Worm (Caenorhabditis elegans) whole organism, L2 larva: Measurements from ENCODE around the gene C49F5.8.

Source experiments
- C34F6.9 ChIP-seq: fragments of 150-350 bp; optimal IDR thresholded peaks from 2 replicates; lab custom pipeline; 2014; ENCODE audit warnings: missing biosample characterization, missing genetic modification characterization
- F13H6.1 ChIP-seq: sonication (generic microtip); optimal IDR thresholded peaks from 2 replicates; lab custom pipeline; 2016; ENCODE audit warnings: missing genetic modification characterization, missing compliant biosample characterization
- R02D3.7 ChIP-seq: fragments of 150-350 bp; optimal IDR thresholded peaks from 2 replicates; lab custom pipeline; 2014; ENCODE audit warnings: missing biosample characterization, missing genetic modification characterization
- Y55F3AM.14 ChIP-seq: fragments of 200-800 bp; sonication (Bioruptor generic); optimal IDR thresholded peaks from 2 replicates; lab custom pipeline; 2018; ENCODE audit warnings: mild to moderate bottlenecking, missing genetic modification characterization, missing compliant biosample characterization
- ZK546.5 ChIP-seq: sonication (generic microtip); optimal IDR thresholded peaks from 2 replicates; lab custom pipeline; 2017; ENCODE audit warnings: missing biosample characterization, missing genetic modification characterization
- alr-1 ChIP-seq: fragments of 150-350 bp; optimal IDR thresholded peaks from 2 replicates; lab custom pipeline; 2014; ENCODE audit warnings: missing biosample characterization, missing genetic modification characterization
- aly-2 ChIP-seq: fragments of 150-350 bp; optimal IDR thresholded peaks from 2 replicates; lab custom pipeline; 2014; ENCODE audit warnings: missing biosample characterization, missing genetic modification characterization
- ama-1 ChIP-seq: fragments of 150-350 bp; optimal IDR thresholded peaks from 2 replicates; lab custom pipeline; 2018; ENCODE audit warnings: inconsistent platforms
- blmp-1 ChIP-seq: sonication (generic microtip); optimal IDR thresholded peaks from 2 replicates; lab custom pipeline; 2017; ENCODE audit warnings: missing genetic modification characterization, mild to moderate bottlenecking, missing compliant biosample characterization, antibody characterized with exemption, moderate library complexity; ENCODE audit not compliant: insufficient read depth
- ceh-16 ChIP-seq: fragments of 150-350 bp; optimal IDR thresholded peaks from 2 replicates; lab custom pipeline; 2014; ENCODE audit warnings: missing biosample characterization, missing genetic modification characterization
- ceh-82 ChIP-seq: fragments of 150-350 bp; optimal IDR thresholded peaks from 2 replicates; lab custom pipeline; 2014; ENCODE audit warnings: missing biosample characterization, missing genetic modification characterization
- crh-2 ChIP-seq: sonication (generic microtip); optimal IDR thresholded peaks from 2 replicates; lab custom pipeline; 2017; ENCODE audit warnings: missing biosample characterization, missing genetic modification characterization
- dmd-4 ChIP-seq: sonication (generic microtip); optimal IDR thresholded peaks from 2 replicates; lab custom pipeline; 2017; ENCODE audit warnings: missing biosample characterization, missing genetic modification characterization
- egl-27 ChIP-seq: sonication (generic microtip); optimal IDR thresholded peaks from 3 replicates; lab custom pipeline; 2017; ENCODE audit warnings: missing biosample characterization, missing genetic modification reagents, missing genetic modification characterization
- elt-1 ChIP-seq: fragments of 150-350 bp; optimal IDR thresholded peaks from 2 replicates; lab custom pipeline; 2014; ENCODE audit warnings: missing biosample characterization, missing genetic modification characterization
- elt-3 ChIP-seq: sonication (generic microtip); optimal IDR thresholded peaks from 2 replicates; lab custom pipeline; 2017; ENCODE audit warnings: missing biosample characterization, missing genetic modification characterization
- fos-1 ChIP-seq: fragments of 150-350 bp; optimal IDR thresholded peaks from 2 replicates; lab custom pipeline; 2014; ENCODE audit warnings: missing biosample characterization, missing genetic modification characterization
- gmeb-1 ChIP-seq: fragments of 150-350 bp; optimal IDR thresholded peaks from 2 replicates; lab custom pipeline; 2014; ENCODE audit warnings: missing biosample characterization, missing genetic modification characterization
- lin-11 ChIP-seq: fragments of 150-350 bp; sonication (generic microtip); optimal IDR thresholded peaks from 2 replicates; lab custom pipeline; 2014; ENCODE audit warnings: missing biosample characterization, missing genetic modification characterization, inconsistent platforms, mixed read lengths
- lin-13 ChIP-seq: fragments of 150-350 bp; optimal IDR thresholded peaks from 2 replicates; lab custom pipeline; 2014; ENCODE audit warnings: missing biosample characterization, missing genetic modification reagents, missing genetic modification characterization
- lin-39 ChIP-seq: fragments of 150-350 bp; optimal IDR thresholded peaks from 2 replicates; lab custom pipeline; 2014; ENCODE audit warnings: missing biosample characterization, missing genetic modification reagents, missing genetic modification characterization
- lsy-2 ChIP-seq, 2 experiments: fragments of 150-350 bp in 1 of 2; sonication (generic microtip) in 1 of 2; optimal IDR thresholded peaks; 2 replicates each; lab custom pipeline; 2014 to 2017; ENCODE audit warnings: missing biosample characterization in 2 of 2, missing genetic modification characterization in 2 of 2
- mab-5 ChIP-seq: fragments of 150-350 bp; optimal IDR thresholded peaks from 2 replicates; lab custom pipeline; 2014; ENCODE audit warnings: missing biosample characterization, missing genetic modification characterization
- mbf-1 ChIP-seq: sonication (generic microtip); optimal IDR thresholded peaks from 2 replicates; lab custom pipeline; 2017; ENCODE audit warnings: missing biosample characterization, missing genetic modification characterization
- mdl-1 ChIP-seq, 2 experiments: fragments of 150-350 bp in 1 of 2; sonication (generic microtip) in 1 of 2; optimal IDR thresholded peaks; 2 replicates each; lab custom pipeline; 2017; ENCODE audit warnings: missing biosample characterization in 2 of 2, missing genetic modification characterization in 2 of 2
- nhr-10 ChIP-seq: sonication (generic microtip); optimal IDR thresholded peaks from 2 replicates; lab custom pipeline; 2017; ENCODE audit warnings: missing biosample characterization, missing genetic modification characterization
- nhr-11 ChIP-seq: fragments of 150-350 bp; optimal IDR thresholded peaks from 2 replicates; lab custom pipeline; 2014; ENCODE audit warnings: missing biosample characterization, missing genetic modification characterization
- nhr-12 ChIP-seq: fragments of 150-350 bp; optimal IDR thresholded peaks from 2 replicates; lab custom pipeline; 2014; ENCODE audit warnings: missing biosample characterization, missing genetic modification characterization
- nhr-129 ChIP-seq: fragments of 150-350 bp; optimal IDR thresholded peaks from 2 replicates; lab custom pipeline; 2014; ENCODE audit warnings: missing biosample characterization, missing genetic modification characterization
- nhr-21 ChIP-seq: fragments of 150-350 bp; optimal IDR thresholded peaks from 2 replicates; lab custom pipeline; 2014; ENCODE audit warnings: missing biosample characterization, missing genetic modification characterization
- nhr-23 ChIP-seq: fragments of 150-350 bp; optimal IDR thresholded peaks from 2 replicates; lab custom pipeline; 2014; ENCODE audit warnings: missing biosample characterization, missing genetic modification reagents, missing genetic modification characterization
- nhr-237 ChIP-seq: fragments of 150-350 bp; optimal IDR thresholded peaks from 2 replicates; lab custom pipeline; 2014; ENCODE audit warnings: missing biosample characterization, missing genetic modification characterization
- nhr-25 ChIP-seq: fragments of 150-350 bp; sonication (generic microtip); optimal IDR thresholded peaks from 3 replicates; lab custom pipeline; 2014; ENCODE audit warnings: missing biosample characterization, missing genetic modification characterization
- nhr-6 ChIP-seq: fragments of 150-350 bp; optimal IDR thresholded peaks from 2 replicates; lab custom pipeline; 2014; ENCODE audit warnings: missing biosample characterization, missing genetic modification characterization
- nhr-77 ChIP-seq: fragments of 150-350 bp; optimal IDR thresholded peaks from 2 replicates; lab custom pipeline; 2014; ENCODE audit warnings: missing biosample characterization, missing genetic modification characterization
- peb-1 ChIP-seq: fragments of 150-350 bp; optimal IDR thresholded peaks from 2 replicates; lab custom pipeline; 2014; ENCODE audit warnings: missing biosample characterization, missing genetic modification characterization
- sem-4 ChIP-seq: fragments of 150-350 bp; optimal IDR thresholded peaks from 2 replicates; lab custom pipeline; 2014; ENCODE audit warnings: missing biosample characterization, missing genetic modification reagents, missing genetic modification characterization
- skn-1 ChIP-seq: sonication (generic microtip); optimal IDR thresholded peaks from 2 replicates; lab custom pipeline; 2017; ENCODE audit warnings: missing biosample characterization, missing genetic modification characterization
- sma-3 ChIP-seq: sonication (generic microtip); optimal IDR thresholded peaks from 2 replicates; lab custom pipeline; 2016; ENCODE audit warnings: missing genetic modification reagents, missing genetic modification characterization, missing compliant biosample characterization
- sma-9 ChIP-seq, 2 experiments: fragments of 150-350 bp in 1 of 2; sonication (generic microtip) in 1 of 2; optimal IDR thresholded peaks; 2 replicates each; lab custom pipeline; 2014 to 2016; ENCODE audit warnings: missing genetic modification characterization in 2 of 2, mild to moderate bottlenecking in 1 of 2, missing biosample characterization in 1 of 2, missing compliant biosample characterization in 1 of 2, missing genetic modification reagents in 1 of 2, moderate library complexity in 1 of 2
- snpc-4 ChIP-seq: fragments of 150-350 bp; optimal IDR thresholded peaks from 2 replicates; lab custom pipeline; 2014; ENCODE audit warnings: missing biosample characterization, missing genetic modification characterization
- unc-39 ChIP-seq: fragments of 150-350 bp; optimal IDR thresholded peaks from 2 replicates; lab custom pipeline; 2014; ENCODE audit warnings: missing biosample characterization, missing genetic modification characterization
- unc-55 ChIP-seq: fragments of 150-350 bp; sonication (generic microtip); optimal IDR thresholded peaks from 3 replicates; lab custom pipeline; 2014; ENCODE audit warnings: missing biosample characterization, missing genetic modification reagents, missing genetic modification characterization
- unc-62 ChIP-seq: fragments of 150-350 bp; optimal IDR thresholded peaks from 2 replicates; lab custom pipeline; 2014; ENCODE audit warnings: missing biosample characterization, missing genetic modification reagents, missing genetic modification characterization
- zag-1 ChIP-seq: fragments of 150-350 bp; optimal IDR thresholded peaks from 2 replicates; lab custom pipeline; 2014; ENCODE audit warnings: missing biosample characterization, missing genetic modification characterization
- ztf-1 ChIP-seq: fragments of 200-800 bp; sonication (Bioruptor generic); conservative IDR thresholded peaks from 2 replicates; pipeline ENCODE4 v1.3.6; 2022; ENCODE audit warnings: missing genetic modification characterization, missing compliant biosample characterization
- ztf-11 ChIP-seq: sonication (generic microtip); optimal IDR thresholded peaks from 2 replicates; lab custom pipeline; 2017; ENCODE audit warnings: missing biosample characterization, missing genetic modification characterization
- ztf-4 ChIP-seq: fragments of 150-350 bp; optimal IDR thresholded peaks from 2 replicates; lab custom pipeline; 2014; ENCODE audit warnings: missing biosample characterization, missing genetic modification characterization

The C49F5.8 gene

DNA sequence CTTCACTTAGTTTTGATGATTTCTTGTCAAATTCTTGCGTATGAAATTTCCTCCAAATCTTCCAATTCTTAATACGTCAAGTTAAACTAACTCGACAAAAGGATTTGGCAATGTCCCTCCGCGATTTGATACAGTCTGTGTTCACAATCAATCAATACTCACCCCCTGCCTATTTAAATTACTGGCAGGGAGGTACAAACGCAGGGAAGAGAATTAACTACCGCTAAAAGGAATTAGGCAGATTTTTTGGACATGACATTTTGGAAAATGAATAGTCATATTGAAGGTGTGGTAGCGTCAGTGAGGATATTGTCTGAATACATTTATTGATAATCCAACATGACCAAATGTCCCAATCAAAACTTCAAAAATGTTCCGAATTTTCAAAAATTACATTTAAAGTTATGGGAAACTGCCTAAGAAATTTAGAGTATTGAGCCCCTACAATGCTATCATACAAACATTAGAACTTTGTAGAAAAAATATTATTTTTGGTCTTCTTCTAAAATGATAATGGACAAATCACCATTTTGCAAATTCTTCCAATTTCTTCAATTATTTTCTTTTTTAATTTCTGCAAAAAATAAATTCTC lies 22.5 kb upstream of the C49F5.8 start:
- TF ChIP-seq C34F6.9 (tag; lab: Kevin White, UChicago) (peak; percentile 98), blmp-1 (tag; lab: Kevin White, UChicago) (peak; percentile 93), nhr-21 (peak; percentile 100), lin-39 (peak; percentile 93), sma-9 (GFP tag; optimal IDR thresholded peaks at IDR 0.05; lab: Kevin White, UChicago) (peak; percentile 99), sma-9 (tag; optimal IDR thresholded peaks at IDR 0.05; lab: Kevin White, UChicago) (no peak), fos-1 (peak; percentile 98), ztf-11 (tag; lab: Kevin White, UChicago) (peak; percentile 77), ztf-1 (GFP tag; lab: Robert Waterston, UW) (0 out of 2 replicates have a peak, but pooled peaks have one; percentile 55), ceh-82 (tag; lab: Kevin White, UChicago) (peak; percentile 96), ceh-16 (tag; lab: Kevin White, UChicago) (peak; percentile 92), mdl-1 (tag; optimal IDR thresholded peaks at IDR 0.05; lab: Kevin White, UChicago) (peak; percentile 90 to 92), skn-1 (peak; percentile 98), unc-39 (tag; lab: Kevin White, UChicago) (peak; percentile 89), alr-1 (tag; lab: Kevin White, UChicago) (no peak), sma-3 (peak; percentile 99), ama-1 (lab: Kevin White, UChicago) (peak; percentile 51), dmd-4 (tag; lab: Kevin White, UChicago) (peak; percentile 75), nhr-129 (peak; percentile 100), sem-4 (tag; lab: Kevin White, UChicago) (peak; percentile 97), nhr-10 (tag; lab: Kevin White, UChicago) (peak; percentile 99), nhr-237 (tag; lab: Kevin White, UChicago) (peak; percentile 96), crh-2 (tag; lab: Kevin White, UChicago) (peak; percentile 99), peb-1 (tag; lab: Kevin White, UChicago) (no peak), gmeb-1 (tag; lab: Kevin White, UChicago) (peak; percentile 97), mbf-1 (tag; lab: Kevin White, UChicago) (peak; percentile 75), nhr-23 (no peak), ztf-4 (peak; percentile 91), R02D3.7 (tag; lab: Kevin White, UChicago) (peak; percentile 78), nhr-11 (tag; lab: Kevin White, UChicago) (peak; percentile 62), zag-1 (tag; lab: Kevin White, UChicago) (peak; percentile 96), unc-62 (GFP tag; lab: Kevin White, UChicago) (peak; percentile 93), F13H6.1 (tag; lab: Kevin White, UChicago) (peak; percentile 98), elt-1 (no peak), lin-13 (GFP tag; lab: Kevin White, UChicago) (peak; percentile 99), ZK546.5 (tag; lab: Kevin White, UChicago) (peak; percentile 71), nhr-12 (tag; lab: Kevin White, UChicago) (peak; percentile 70), unc-55 (peak; percentile 99), egl-27 (tag; lab: Kevin White, UChicago) (peak; percentile 99), lin-11 (tag; lab: Kevin White, UChicago) (peak; percentile 76), nhr-25 (tag; lab: Kevin White, UChicago) (peak; percentile 98), elt-3 (tag; lab: Kevin White, UChicago) (peak; percentile 77), snpc-4 (peak; percentile 91), aly-2 (tag; lab: Kevin White, UChicago) (no peak), mab-5 (tag; lab: Kevin White, UChicago) (peak; percentile 98), nhr-77 (peak; percentile 98), nhr-6 (tag; lab: Kevin White, UChicago) (peak; percentile 99), lsy-2 (tag; optimal IDR thresholded peaks at IDR 0.05; lab: Kevin White, UChicago) (peak; percentile 95 to 97), Y55F3AM.14 (GFP tag; lab: Kevin White, UChicago) (peak; percentile 92)
